Worm (Caenorhabditis elegans) whole organism, mixed stage, embryonic: ENCODE data around the gene mtr-4.
A peak's percentile ranks its signal among the peaks of the same experiment; 100 is the strongest.

Experiments
- M03D4.4 ChIP-seq: sonication (generic microtip); optimal IDR thresholded peaks from 2 replicates; lab custom pipeline; 2017; ENCODE audit warnings: mild to moderate bottlenecking, missing genetic modification characterization, missing compliant biosample characterization
- bed-3 ChIP-seq: fragments of 200-800 bp; sonication (Bioruptor generic); optimal IDR thresholded peaks from 3 replicates; lab custom pipeline; 2018; ENCODE audit warnings: mild to moderate bottlenecking, missing genetic modification characterization, moderate library complexity, missing compliant biosample characterization
- blmp-1 ChIP-seq: fragments of 150-350 bp; optimal IDR thresholded peaks from 2 replicates; lab custom pipeline; 2014; ENCODE audit warnings: missing biosample characterization, missing genetic modification characterization
- ceh-39 ChIP-seq: fragments of 150-350 bp; optimal IDR thresholded peaks from 2 replicates; lab custom pipeline; 2014; ENCODE audit warnings: missing biosample characterization, missing genetic modification characterization
- ceh-43 ChIP-seq: fragments of 200-800 bp; sonication (Bioruptor generic); optimal IDR thresholded peaks from 2 replicates; lab custom pipeline; 2018; ENCODE audit warnings: mild to moderate bottlenecking, missing genetic modification characterization, moderate library complexity, missing compliant biosample characterization
- ceh-83 ChIP-seq: fragments of 200-800 bp; sonication (Bioruptor generic); optimal IDR thresholded peaks from 2 replicates; lab custom pipeline; 2018; ENCODE audit warnings: mild to moderate bottlenecking, missing genetic modification characterization, missing compliant biosample characterization
- ces-1 ChIP-seq: fragments of 150-350 bp; optimal IDR thresholded peaks from 2 replicates; lab custom pipeline; 2014; ENCODE audit warnings: missing biosample characterization, missing genetic modification reagents, missing genetic modification characterization
- cnd-1 ChIP-seq: fragments of 200-800 bp; sonication (Bioruptor generic); optimal IDR thresholded peaks from 2 replicates; lab custom pipeline; 2018; ENCODE audit warnings: mild to moderate bottlenecking, missing genetic modification characterization, missing compliant biosample characterization
- drap-1 ChIP-seq: fragments of 200-800 bp; sonication (Bioruptor generic); optimal IDR thresholded peaks from 3 replicates; lab custom pipeline; 2018; ENCODE audit warnings: mild to moderate bottlenecking, missing genetic modification characterization, missing compliant biosample characterization
- elt-1 ChIP-seq: sonication (generic microtip); optimal IDR thresholded peaks from 2 replicates; lab custom pipeline; 2017; ENCODE audit warnings: missing genetic modification characterization, mild to moderate bottlenecking, missing compliant biosample characterization, antibody characterized with exemption, moderate library complexity, borderline replicate concordance; ENCODE audit not compliant: insufficient read depth
- elt-3 ChIP-seq: fragments of 150-350 bp; optimal IDR thresholded peaks from 2 replicates; lab custom pipeline; 2014; ENCODE audit warnings: missing biosample characterization, missing genetic modification characterization
- ham-2 ChIP-seq: fragments of 200-800 bp; sonication (Bioruptor generic); optimal IDR thresholded peaks from 2 replicates; lab custom pipeline; 2018; ENCODE audit warnings: mild to moderate bottlenecking, missing genetic modification characterization, missing compliant biosample characterization
- hlh-1 ChIP-seq: fragments of 150-350 bp; optimal IDR thresholded peaks from 2 replicates; lab custom pipeline; 2014; ENCODE audit warnings: missing biosample characterization, missing genetic modification reagents, missing genetic modification characterization
- lin-13 ChIP-seq: fragments of 150-350 bp; optimal IDR thresholded peaks from 2 replicates; lab custom pipeline; 2014; ENCODE audit warnings: missing biosample characterization, missing genetic modification characterization
- lsy-2 ChIP-seq: fragments of 150-350 bp; optimal IDR thresholded peaks from 2 replicates; lab custom pipeline; 2014; ENCODE audit warnings: missing biosample characterization, missing genetic modification characterization
- mab-5 ChIP-seq: fragments of 150-350 bp; optimal IDR thresholded peaks from 2 replicates; lab custom pipeline; 2014; ENCODE audit warnings: missing biosample characterization, missing genetic modification characterization
- mep-1 ChIP-seq: fragments of 150-350 bp; optimal IDR thresholded peaks from 2 replicates; lab custom pipeline; 2017; ENCODE audit warnings: missing biosample characterization, missing genetic modification reagents, missing genetic modification characterization, inconsistent platforms
- mls-2 ChIP-seq: sonication (generic microtip); optimal IDR thresholded peaks from 2 replicates; lab custom pipeline; 2016; ENCODE audit warnings: mild to moderate bottlenecking, missing genetic modification characterization, moderate library complexity, missing compliant biosample characterization
- nhr-12 ChIP-seq: fragments of 150-350 bp; optimal IDR thresholded peaks from 2 replicates; lab custom pipeline; 2014; ENCODE audit warnings: missing biosample characterization, missing genetic modification characterization
- nhr-2 ChIP-seq: fragments of 150-350 bp; optimal IDR thresholded peaks from 2 replicates; lab custom pipeline; 2014; ENCODE audit warnings: missing biosample characterization, missing genetic modification characterization
- nhr-237 ChIP-seq: fragments of 150-350 bp; optimal IDR thresholded peaks from 2 replicates; lab custom pipeline; 2014; ENCODE audit warnings: missing biosample characterization, missing genetic modification characterization
- nhr-28 ChIP-seq: fragments of 150-350 bp; optimal IDR thresholded peaks from 2 replicates; lab custom pipeline; 2014; ENCODE audit warnings: missing biosample characterization, missing genetic modification characterization
- nhr-76 ChIP-seq: sonication (generic microtip); optimal IDR thresholded peaks from 2 replicates; lab custom pipeline; 2017; ENCODE audit warnings: missing biosample characterization, missing genetic modification characterization
- pha-4 ChIP-seq: fragments of 150-350 bp; optimal IDR thresholded peaks from 2 replicates; lab custom pipeline; 2018; ENCODE audit warnings: missing biosample characterization, missing genetic modification reagents, missing genetic modification characterization
- sem-2 ChIP-seq: fragments of 200-800 bp; sonication (Bioruptor generic); optimal IDR thresholded peaks from 2 replicates; lab custom pipeline; 2018; ENCODE audit warnings: mild to moderate bottlenecking, missing genetic modification characterization, missing compliant biosample characterization
- snpc-4 ChIP-seq: fragments of 150-350 bp; optimal IDR thresholded peaks from 2 replicates; lab custom pipeline; 2014; ENCODE audit warnings: missing biosample characterization, missing genetic modification characterization
- sptf-1 ChIP-seq: sonication (generic microtip); optimal IDR thresholded peaks from 2 replicates; lab custom pipeline; 2017; ENCODE audit warnings: mild to moderate bottlenecking, missing genetic modification characterization, moderate library complexity, missing compliant biosample characterization
- tbx-8 ChIP-seq: fragments of 200-800 bp; sonication (Bioruptor generic); optimal IDR thresholded peaks from 2 replicates; lab custom pipeline; 2018; ENCODE audit warnings: mild to moderate bottlenecking, missing genetic modification characterization, moderate library complexity, missing compliant biosample characterization
- unc-120 ChIP-seq: sonication (generic microtip); optimal IDR thresholded peaks from 2 replicates; lab custom pipeline; 2017; ENCODE audit warnings: missing genetic modification characterization, missing compliant biosample characterization; ENCODE audit not compliant: poor library complexity, severe bottlenecking
- unc-39 ChIP-seq: fragments of 150-350 bp; optimal IDR thresholded peaks from 2 replicates; lab custom pipeline; 2014; ENCODE audit warnings: missing biosample characterization, missing genetic modification characterization
- unc-62 ChIP-seq: fragments of 150-350 bp; optimal IDR thresholded peaks from 2 replicates; lab custom pipeline; 2014; ENCODE audit warnings: missing biosample characterization, missing genetic modification reagents, missing genetic modification characterization
- zip-8 ChIP-seq: fragments of 150-350 bp; optimal IDR thresholded peaks from 2 replicates; lab custom pipeline; 2014; ENCODE audit warnings: missing biosample characterization, missing genetic modification characterization
- ztf-11 ChIP-seq: fragments of 150-350 bp; optimal IDR thresholded peaks from 2 replicates; lab custom pipeline; 2014; ENCODE audit warnings: missing biosample characterization, missing genetic modification characterization

The mtr-4 gene

DNA sequence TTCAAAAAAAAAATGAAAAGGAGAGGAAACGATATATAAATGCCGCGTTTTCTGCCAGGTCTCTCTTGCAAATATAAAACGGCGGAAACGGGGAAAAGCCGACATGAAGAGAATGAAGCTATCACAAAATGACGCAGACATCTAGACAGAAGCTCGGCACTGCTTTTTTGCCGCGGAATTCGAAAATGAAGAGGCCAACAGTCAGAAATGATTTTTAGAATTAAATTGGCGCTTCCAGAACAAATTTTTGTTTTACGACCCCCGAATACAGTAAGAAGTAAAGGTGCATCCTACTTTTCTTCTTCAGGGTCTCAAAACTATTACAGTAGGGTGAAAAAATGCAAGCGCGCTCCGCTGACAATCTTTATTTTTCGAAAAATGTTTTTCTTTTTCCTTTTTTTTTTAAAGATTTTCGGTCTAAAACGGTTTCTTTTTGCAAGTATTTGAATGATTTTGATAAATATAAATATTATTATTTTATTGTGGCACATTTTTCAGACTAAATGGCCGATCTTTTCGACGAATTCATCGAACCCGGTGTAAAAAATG lies at the start of gene mtr-4:
Gene mtr-4 (plus strand): TSS at position 499 of the 549 bp plus-strand sequence.
- TF ChIP-seq nhr-237 (tag; lab: Kevin White, UChicago) (no peak), tbx-8 (GFP tag; lab: Kevin White, UChicago) (no peak), unc-39 (tag; lab: Kevin White, UChicago) (no peak), unc-62 (GFP tag; lab: Kevin White, UChicago) (no peak), ceh-39 (tag; lab: Kevin White, UChicago) (no peak), nhr-28 (tag; lab: Kevin White, UChicago) (no peak), cnd-1 (no peak), nhr-12 (no peak), ceh-43 (GFP tag; lab: Kevin White, UChicago) (no peak), mls-2 (tag; lab: Kevin White, UChicago) (no peak), unc-120 (tag; lab: Kevin White, UChicago) (no peak), drap-1 (no peak), sem-2 (GFP tag; lab: Kevin White, UChicago) (no peak), hlh-1 (tag; lab: Kevin White, UChicago) (no peak), blmp-1 (no peak), zip-8 (no peak), M03D4.4 (tag; lab: Kevin White, UChicago) (no peak), bed-3 (GFP tag; lab: Kevin White, UChicago) (no peak), sptf-1 (tag; lab: Kevin White, UChicago) (no peak), ceh-83 (GFP tag; lab: Kevin White, UChicago) (no peak)

DNA sequence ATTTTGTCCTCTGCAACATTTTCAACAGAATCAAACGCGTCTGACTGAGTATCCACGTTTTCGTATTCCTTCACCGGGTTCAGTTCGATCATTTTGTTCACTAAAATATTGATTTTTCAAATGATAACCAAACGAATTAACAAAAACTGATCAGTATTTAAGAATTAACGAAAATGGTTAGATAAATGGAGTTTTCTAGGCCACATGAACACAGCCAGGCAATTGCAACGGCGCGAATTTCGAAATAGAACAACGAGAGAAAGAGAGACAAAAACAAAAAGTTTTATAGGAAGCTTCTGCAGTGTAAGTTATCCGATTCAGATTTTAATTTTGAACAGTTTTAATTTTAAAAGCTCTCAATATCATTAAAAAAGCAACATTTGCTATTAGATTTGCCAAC lies 48.0 kb upstream of the mtr-4 start, which contains the start of gene sna-2:
Gene sna-2 (minus strand): TSS at position 100 of the 400 bp plus-strand sequence.
- TF ChIP-seq ces-1 (GFP tag; lab: Kevin White, UChicago) = peak; percentile 47
- TF ChIP-seq nhr-76 = no peak
- peak; percentile 26 for TF ChIP-seq nhr-237 (tag; lab: Kevin White, UChicago)
- peak; percentile 32 for TF ChIP-seq mep-1 (tag; lab: Kevin White, UChicago)
- no peak for TF ChIP-seq ztf-11 (tag; lab: Kevin White, UChicago)
- TF ChIP-seq, all 35 proteins: peak for 3

DNA sequence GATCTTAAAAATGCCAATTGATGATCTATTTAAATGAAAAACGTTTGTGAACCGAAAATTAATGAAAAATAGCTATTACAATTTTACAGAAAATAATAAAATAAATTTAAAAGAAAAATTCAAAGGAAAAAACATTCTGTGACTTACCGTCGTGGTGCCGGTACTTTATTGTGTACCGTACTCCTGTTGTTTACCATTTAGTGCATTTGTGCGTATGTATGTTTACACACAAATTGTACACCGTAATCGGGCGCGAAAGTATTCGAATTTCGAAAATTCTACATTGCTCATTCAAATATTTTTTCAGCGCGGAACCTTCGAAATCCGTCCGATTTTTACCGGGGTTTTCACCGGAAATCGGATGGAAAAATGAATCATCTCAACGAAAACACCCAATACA lies 47.5 kb upstream of the mtr-4 start, which contains the start of gene T13F2.6:
Gene T13F2.6 (plus strand): TSS at position 306 of the 400 bp plus-strand sequence.
- TF ChIP-seq nhr-237 (tag; lab: Kevin White, UChicago) = no peak
- no peak for TF ChIP-seq unc-120 (tag; lab: Kevin White, UChicago)
- no peak for TF ChIP-seq elt-1 (tag; lab: Kevin White, UChicago)
- no peak for TF ChIP-seq unc-62 (GFP tag; lab: Kevin White, UChicago)
- no peak for TF ChIP-seq ham-2
- TF ChIP-seq elt-3 (tag; lab: Kevin White, UChicago) = no peak
- TF ChIP-seq ceh-83 (GFP tag; lab: Kevin White, UChicago) = no peak
- no peak for TF ChIP-seq ceh-43 (GFP tag; lab: Kevin White, UChicago)

DNA sequence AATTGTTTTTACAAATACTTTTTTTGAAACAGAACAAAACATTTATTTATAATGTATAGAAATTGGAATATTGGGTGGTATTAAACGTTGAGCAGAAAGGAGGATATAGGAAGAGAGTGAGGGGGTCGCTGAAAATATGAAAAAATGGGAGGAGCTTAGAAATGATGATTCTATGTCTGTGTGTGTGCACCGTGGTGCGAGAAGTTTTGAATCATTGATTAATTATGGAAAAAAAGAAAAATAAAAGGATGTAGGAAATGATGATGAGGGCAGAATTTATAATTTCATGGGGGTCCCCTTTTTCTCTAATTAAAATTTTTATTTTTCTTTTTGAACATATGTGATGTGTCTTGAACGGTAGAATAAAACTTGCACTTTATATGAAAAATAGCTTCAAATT lies 40.8 kb upstream of the mtr-4 start, which contains the start of gene sre-4:
Gene sre-4 (minus strand): TSS at position 101 of the 400 bp plus-strand sequence.
- no peak for TF ChIP-seq lsy-2
- TF ChIP-seq bed-3 (GFP tag; lab: Kevin White, UChicago) = no peak
- no peak for TF ChIP-seq zip-8
- TF ChIP-seq ces-1 (GFP tag; lab: Kevin White, UChicago) = no peak
- no peak for TF ChIP-seq mab-5 (tag; lab: Kevin White, UChicago)
- TF ChIP-seq pha-4 (tag; lab: Kevin White, UChicago) = no peak
- no peak for TF ChIP-seq unc-39 (tag; lab: Kevin White, UChicago)
- TF ChIP-seq unc-62 (GFP tag; lab: Kevin White, UChicago) = no peak
- no peak for TF ChIP-seq nhr-28 (tag; lab: Kevin White, UChicago)
- no peak for TF ChIP-seq ztf-11 (tag; lab: Kevin White, UChicago)
- TF ChIP-seq cnd-1 = no peak
- no peak for TF ChIP-seq blmp-1
- no peak for TF ChIP-seq unc-120 (tag; lab: Kevin White, UChicago)
- no peak for TF ChIP-seq hlh-1 (tag; lab: Kevin White, UChicago)
- TF ChIP-seq sem-2 (GFP tag; lab: Kevin White, UChicago) = no peak
- TF ChIP-seq nhr-237 (tag; lab: Kevin White, UChicago) = no peak

DNA sequence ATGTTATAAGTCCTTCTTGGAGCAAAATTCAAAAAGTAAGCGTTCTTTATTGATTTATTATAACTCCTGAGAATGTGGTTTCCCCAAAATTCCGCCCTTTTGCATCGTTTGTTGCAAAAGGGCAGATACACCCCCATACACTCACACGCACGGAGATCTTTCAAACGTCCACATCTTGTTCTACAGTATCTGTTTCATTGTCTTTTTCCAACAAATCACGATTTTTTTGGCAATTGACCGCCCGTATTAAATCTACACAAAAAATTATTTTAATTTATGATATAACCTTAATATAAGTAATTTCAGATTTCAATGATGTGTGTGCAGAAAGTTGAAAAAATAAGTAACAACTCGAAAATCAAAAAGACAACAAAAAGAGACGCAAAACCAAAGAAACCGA lies 36.0 kb upstream of the mtr-4 start, which contains the start of gene T13F2.4:
Gene T13F2.4 (plus strand): TSS at position 301 of the 400 bp plus-strand sequence.
- TF ChIP-seq unc-39 (tag; lab: Kevin White, UChicago) (no peak), ceh-83 (GFP tag; lab: Kevin White, UChicago) (no peak), blmp-1 (no peak), lin-13 (tag; lab: Kevin White, UChicago) (no peak), cnd-1 (no peak), nhr-76 (no peak), sem-2 (GFP tag; lab: Kevin White, UChicago) (no peak), nhr-237 (tag; lab: Kevin White, UChicago) (no peak), nhr-12 (no peak), mep-1 (tag; lab: Kevin White, UChicago) (no peak), nhr-2 (no peak), sptf-1 (tag; lab: Kevin White, UChicago) (no peak), ceh-39 (tag; lab: Kevin White, UChicago) (no peak), pha-4 (tag; lab: Kevin White, UChicago) (no peak), snpc-4 (tag; lab: Kevin White, UChicago) (no peak), elt-1 (tag; lab: Kevin White, UChicago) (no peak), hlh-1 (tag; lab: Kevin White, UChicago) (no peak)
